Fruit fly (Drosophila melanogaster): ENCODE data around the gene ND-SGDH.

dm6 chr3L:12109045-12109632 is 29.2 kb downstream of the ND-SGDH start:
- TF ChIP-seq jim (GFP tag; optimal IDR thresholded peaks at IDR 0.05) (no peak), h (GFP tag; optimal IDR thresholded peaks at IDR 0.05) (no peak), pan (optimal IDR thresholded peaks at IDR 0.05) (no peak), Mio (GFP tag; optimal IDR thresholded peaks at IDR 0.05) (no peak), rgr (GFP tag; optimal IDR thresholded peaks at IDR 0.05) (no peak), Hnf4 (GFP tag; optimal IDR thresholded peaks at IDR 0.05) (no peak), Dfd (GFP tag; optimal IDR thresholded peaks at IDR 0.05) (no peak)
